Worm (Caenorhabditis elegans): Measurements from ENCODE around the gene aaim-1.

Gene aaim-1

ce11 chrX:6543665-6544064 is 18.6 kb downstream of the aaim-1 start:
- TF ChIP-seq hlh-4 (tag; optimal IDR thresholded peaks at IDR 0.05) (no peak), nhr-28 (tag; optimal IDR thresholded peaks at IDR 0.05) (no peak), mdl-1 (tag; optimal IDR thresholded peaks at IDR 0.05) (no peak), aha-1 (tag; optimal IDR thresholded peaks at IDR 0.05) (no peak), dpl-1 (GFP tag; optimal IDR thresholded peaks at IDR 0.05) (no peak)

ce11 chrX:6542692-6543091 is 19.5 kb downstream of the aaim-1 start, which contains the start of gene T14E8.2:
Gene T14E8.2, plus strand, starts transcription at chrX:6542992.
- no peak for TF ChIP-seq efl-3 (GFP tag; optimal IDR thresholded peaks at IDR 0.05)
- TF ChIP-seq elt-2 (tag; optimal IDR thresholded peaks at IDR 0.05): no peak
- no peak for TF ChIP-seq C16A3.4 (tag; optimal IDR thresholded peaks at IDR 0.05)
- TF ChIP-seq lir-3 (tag; optimal IDR thresholded peaks at IDR 0.05; ENCODE audit: poor library complexity): no peak
- TF ChIP-seq rnt-1 (tag; optimal IDR thresholded peaks at IDR 0.05): no peak
- no peak for TF ChIP-seq jun-1 (tag; optimal IDR thresholded peaks at IDR 0.05)
- no peak for TF ChIP-seq elt-3 (tag; optimal IDR thresholded peaks at IDR 0.05)
- no peak for TF ChIP-seq vab-15 (tag; optimal IDR thresholded peaks at IDR 0.05)
- TF ChIP-seq nhr-11 (tag; optimal IDR thresholded peaks at IDR 0.05): no peak
- no peak for TF ChIP-seq irx-1 (tag; optimal IDR thresholded peaks at IDR 0.05)
- no peak for TF ChIP-seq unc-86 (tag; optimal IDR thresholded peaks at IDR 0.05)
- no peak for TF ChIP-seq lin-15B (tag; optimal IDR thresholded peaks at IDR 0.05)
- no peak for TF ChIP-seq pag-3 (tag; optimal IDR thresholded peaks at IDR 0.05; ENCODE audit: borderline replicate concordance, insufficient read depth)
- TF ChIP-seq nhr-84 (tag; optimal IDR thresholded peaks at IDR 0.05): no peak
- no peak for TF ChIP-seq grh-1 (GFP tag; IDR thresholded peaks at IDR 0.05)
- no peak for TF ChIP-seq pax-3 (tag; optimal IDR thresholded peaks at IDR 0.05)
- no peak for TF ChIP-seq xbp-1 (tag; optimal IDR thresholded peaks at IDR 0.05)

- TF ChIP-seq elt-2 (tag; optimal IDR thresholded peaks at IDR 0.05) (peak; percentile 80), grh-1 (GFP tag; IDR thresholded peaks at IDR 0.05) (no peak), blmp-1 (tag; optimal IDR thresholded peaks at IDR 0.05) (no peak), mdl-1 (tag; optimal IDR thresholded peaks at IDR 0.05) (no peak), lin-14 (GFP tag; optimal IDR thresholded peaks at IDR 0.05) (no peak), pag-3 (tag; optimal IDR thresholded peaks at IDR 0.05; ENCODE audit: borderline replicate concordance, insufficient read depth) (no peak)
These were observed 24.2 kb downstream of the aaim-1 start for ce11 chrX:6538068-6538467.

- TF ChIP-seq nhr-84 (tag; optimal IDR thresholded peaks at IDR 0.05) (no peak), sox-4 (tag; optimal IDR thresholded peaks at IDR 0.05) (peak; percentile 39), fos-1 (tag; optimal IDR thresholded peaks at IDR 0.05) (no peak), nhr-47 (tag; optimal IDR thresholded peaks at IDR 0.05) (peak; percentile 23), snpc-4 (tag; optimal IDR thresholded peaks at IDR 0.05) (no peak), irx-1 (tag; optimal IDR thresholded peaks at IDR 0.05) (no peak), tlp-1 (tag; optimal IDR thresholded peaks at IDR 0.05) (no peak), pqm-1 (tag; optimal IDR thresholded peaks at IDR 0.05) (no peak), nhr-19 (GFP tag; conservative IDR thresholded peaks at IDR 0.05) (no peak), mep-1 (tag; optimal IDR thresholded peaks at IDR 0.05) (no peak), nhr-71 (tag; optimal IDR thresholded peaks at IDR 0.05) (peak; percentile 4), fkh-10 (GFP tag; optimal IDR thresholded peaks at IDR 0.05) (no peak), jun-1 (tag; optimal IDR thresholded peaks at IDR 0.05) (no peak), pax-3 (tag; optimal IDR thresholded peaks at IDR 0.05) (peak; percentile 57), tbx-2 (tag; optimal IDR thresholded peaks at IDR 0.05) (no peak), efl-1 (optimal IDR thresholded peaks at IDR 0.05) (no peak), efl-1 (GFP tag; optimal IDR thresholded peaks at IDR 0.05 in 1 of 2) (no peak), sup-37 (GFP tag; optimal IDR thresholded peaks at IDR 0.05) (no peak), fkh-8 (tag; optimal IDR thresholded peaks at IDR 0.05) (peak; percentile 54), C34B4.2 (tag; optimal IDR thresholded peaks at IDR 0.05) (no peak), unc-30 (tag; optimal IDR thresholded peaks at IDR 0.05) (no peak), skn-1 (tag; optimal IDR thresholded peaks at IDR 0.05) (no peak), nhr-28 (tag; optimal IDR thresholded peaks at IDR 0.05) (no peak), elt-2 (tag; optimal IDR thresholded peaks at IDR 0.05) (peak; percentile 71), pag-3 (tag; optimal IDR thresholded peaks at IDR 0.05; ENCODE audit: borderline replicate concordance, insufficient read depth) (no peak), aly-2 (tag; optimal IDR thresholded peaks at IDR 0.05) (no peak), ces-1 (GFP tag; optimal IDR thresholded peaks at IDR 0.05) (no peak), dsc-1 (tag; optimal IDR thresholded peaks at IDR 0.05) (peak; percentile 96)
These were observed 25.4 kb downstream of the aaim-1 start, which contains the start of gene ilys-5 for ce11 chrX:6536701-6537279. Gene ilys-5, minus strand, starts transcription at chrX:6536840.

Data from whole organism, L1 larva.